Fruit fly (Drosophila melanogaster) whole organism, embryonic: ENCODE results near the gene Spt6.
A peak's percentile ranks its signal among the peaks of the same experiment; 100 is the strongest.

ENCODE experiments used
- Awh ChIP-seq: fragments of 200-800 bp; sonication (Bioruptor generic); IDR thresholded peaks from 2 replicates; pipeline ENCODE4, ENCODE4 v1.3.6; 2022; ENCODE audit warnings: missing biosample characterization, missing genetic modification characterization
- CG10274 ChIP-seq: fragments of 200-800 bp; sonication (Bioruptor generic); optimal IDR thresholded peaks from 3 replicates; lab custom pipeline; 2017; ENCODE audit warnings: missing biosample characterization, mild to moderate bottlenecking, missing genetic modification characterization
- CG10543 ChIP-seq: fragments of 200-800 bp; sonication (Bioruptor generic); optimal IDR thresholded peaks from 3 replicates; lab custom pipeline; 2017; ENCODE audit warnings: missing biosample characterization, mild to moderate bottlenecking, missing genetic modification characterization, moderate library complexity
- CG10979 ChIP-seq: fragments of 200-800 bp; sonication (Bioruptor generic); optimal IDR thresholded peaks from 2 replicates; lab custom pipeline; 2018; ENCODE audit warnings: missing biosample characterization, mild to moderate bottlenecking, missing genetic modification characterization, moderate library complexity
- CG11456 ChIP-seq: fragments of 200-800 bp; sonication (Bioruptor generic); IDR thresholded peaks from 3 replicates; pipeline ENCODE4 v1.3.6; 2022; ENCODE audit warnings: missing biosample characterization, missing genetic modification characterization
- CG12155 ChIP-seq: fragments of 200-800 bp; sonication (Bioruptor generic); optimal IDR thresholded peaks from 3 replicates; lab custom pipeline; 2016; ENCODE audit warnings: missing biosample characterization, missing genetic modification characterization
- CG12219 ChIP-seq: fragments of 200-800 bp; sonication (Bioruptor generic); optimal IDR thresholded peaks from 3 replicates; lab custom pipeline; 2018; ENCODE audit warnings: missing biosample characterization, mild to moderate bottlenecking, missing genetic modification characterization
- CG14014 ChIP-seq: fragments of 200-800 bp; sonication (Bioruptor generic); IDR thresholded peaks from 2 replicates; pipeline ENCODE4 v1.3.6; 2022; ENCODE audit warnings: missing biosample characterization, missing genetic modification characterization
- CG15269 ChIP-seq: fragments of 200-800 bp; sonication (Bioruptor generic); optimal IDR thresholded peaks from 2 replicates; lab custom pipeline; 2018; ENCODE audit warnings: missing biosample characterization, mild to moderate bottlenecking, missing genetic modification characterization, moderate library complexity
- CG15601 ChIP-seq: fragments of 200-800 bp; sonication (Bioruptor generic); optimal IDR thresholded peaks from 3 replicates; lab custom pipeline; 2019; ENCODE audit warnings: missing biosample characterization, mild to moderate bottlenecking, missing genetic modification characterization, moderate library complexity
- CG15696 ChIP-seq: fragments of 200-800 bp; sonication (Bioruptor generic); optimal IDR thresholded peaks from 2 replicates; lab custom pipeline; 2019; ENCODE audit warnings: missing biosample characterization, mild to moderate bottlenecking, missing genetic modification characterization, moderate library complexity
- CG2120 ChIP-seq: fragments of 200-800 bp; sonication (Bioruptor generic); optimal IDR thresholded peaks from 3 replicates; lab custom pipeline; 2016; ENCODE audit warnings: missing biosample characterization, missing genetic modification characterization
- CG31388 ChIP-seq: fragments of 200-800 bp; sonication (Bioruptor generic); optimal IDR thresholded peaks from 2 replicates; lab custom pipeline; 2016; ENCODE audit warnings: missing biosample characterization, missing genetic modification characterization
- CG4854 ChIP-seq: fragments of 200-800 bp; sonication (Bioruptor generic); optimal IDR thresholded peaks from 2 replicates; lab custom pipeline; 2016; ENCODE audit warnings: missing biosample characterization, missing genetic modification characterization, inconsistent platforms
- CG7372 ChIP-seq: fragments of 200-800 bp; sonication (Bioruptor generic); IDR thresholded peaks from 2 replicates; pipeline ENCODE4 v1.3.6; 2022; ENCODE audit warnings: missing biosample characterization, missing genetic modification characterization
- D19B ChIP-seq: fragments of 200-800 bp; sonication (Bioruptor generic); optimal IDR thresholded peaks from 2 replicates; lab custom pipeline; 2017; ENCODE audit warnings: missing biosample characterization, mild to moderate bottlenecking, missing genetic modification characterization
- Dip3 ChIP-seq: fragments of 200-800 bp; sonication (Bioruptor generic); optimal IDR thresholded peaks from 3 replicates; lab custom pipeline; 2016; ENCODE audit warnings: missing biosample characterization, missing genetic modification characterization
- Dref ChIP-seq: fragments of 200-800 bp; sonication (Bioruptor generic); IDR thresholded peaks from 2 replicates; pipeline ENCODE4 v1.3.6; 2022; ENCODE audit warnings: missing biosample characterization, missing genetic modification characterization
- Drgx ChIP-seq: fragments of 200-800 bp; sonication (Bioruptor generic); IDR thresholded peaks from 2 replicates; pipeline ENCODE4 v1.3.6; 2022; ENCODE audit warnings: missing biosample characterization, missing genetic modification characterization
- Eip74EF ChIP-seq, 2 experiments: fragments of 200-800 bp in 1 of 2; fragments of >200 bp in 1 of 2; sonication (Bioruptor generic) in 1 of 2; optimal IDR thresholded peaks; 2 replicates each; lab custom pipeline; 2017 to 2019; ENCODE audit warnings: missing biosample characterization in 2 of 2, missing genetic modification characterization in 2 of 2, mild to moderate bottlenecking in 1 of 2, moderate library complexity in 1 of 2
- H15 ChIP-seq: fragments of 200-800 bp; sonication (Bioruptor generic); IDR thresholded peaks from 3 replicates; pipeline ENCODE4 v1.3.6; 2022; ENCODE audit warnings: missing biosample characterization, missing genetic modification characterization
- HLH3B ChIP-seq: fragments of 200-800 bp; sonication (Bioruptor generic); IDR thresholded peaks from 2 replicates; pipeline ENCODE4 v1.3.6; 2022; ENCODE audit warnings: missing biosample characterization, missing genetic modification characterization
- Oli ChIP-seq: fragments of 200-800 bp; sonication (Bioruptor generic); optimal IDR thresholded peaks from 2 replicates; lab custom pipeline; 2018; ENCODE audit warnings: missing biosample characterization, mild to moderate bottlenecking, missing genetic modification characterization, moderate library complexity
- Poxn ChIP-seq: fragments of 200-800 bp; sonication (Bioruptor generic); IDR thresholded peaks from 2 replicates; pipeline ENCODE4 v1.3.6; 2022; ENCODE audit warnings: missing biosample characterization, missing genetic modification characterization
- Xbp1 ChIP-seq: fragments of 200-800 bp; sonication (Bioruptor generic); optimal IDR thresholded peaks from 3 replicates; lab custom pipeline; 2016; ENCODE audit warnings: missing biosample characterization, mild to moderate bottlenecking, missing genetic modification characterization
- ac ChIP-seq: fragments of 200-800 bp; sonication (Bioruptor generic); optimal IDR thresholded peaks from 3 replicates; lab custom pipeline; 2017; ENCODE audit warnings: missing biosample characterization, mild to moderate bottlenecking, missing genetic modification characterization
- al ChIP-seq: fragments of 200-800 bp; sonication (Bioruptor generic); IDR thresholded peaks from 2 replicates; pipeline ENCODE4 v1.3.6; 2022; ENCODE audit warnings: missing biosample characterization, missing genetic modification characterization
- ato ChIP-seq: fragments of 200-800 bp; sonication (Bioruptor generic); IDR thresholded peaks from 2 replicates; pipeline ENCODE4 v1.3.6; 2022; ENCODE audit warnings: missing biosample characterization, missing genetic modification characterization; ENCODE audit not compliant: partially characterized antibody
- bab2 ChIP-seq: fragments of 200-800 bp; sonication (Bioruptor generic); optimal IDR thresholded peaks from 2 replicates; lab custom pipeline; 2016; ENCODE audit warnings: missing biosample characterization, missing genetic modification characterization
- btn ChIP-seq: fragments of 200-800 bp; sonication (Bioruptor generic); optimal IDR thresholded peaks from 2 replicates; lab custom pipeline; 2016; ENCODE audit warnings: missing biosample characterization, missing genetic modification characterization
- cato ChIP-seq: fragments of 200-800 bp; sonication (Bioruptor generic); optimal IDR thresholded peaks from 2 replicates; lab custom pipeline; 2016; ENCODE audit warnings: missing biosample characterization, missing genetic modification characterization, borderline replicate concordance
- crol ChIP-seq: fragments of 200-800 bp; sonication (Bioruptor generic); IDR thresholded peaks from 2 replicates; pipeline ENCODE4 v1.3.6; 2022; ENCODE audit warnings: missing biosample characterization, missing genetic modification characterization
- dimm ChIP-seq: fragments of 200-800 bp; sonication (Bioruptor generic); IDR thresholded peaks from 2 replicates; pipeline ENCODE4 v1.3.6; 2022; ENCODE audit warnings: missing biosample characterization, missing genetic modification characterization
- dmrt11E ChIP-seq: fragments of 200-800 bp; sonication (Bioruptor generic); optimal IDR thresholded peaks from 3 replicates; lab custom pipeline; 2018; ENCODE audit warnings: missing biosample characterization, mild to moderate bottlenecking, missing genetic modification characterization, moderate library complexity
- ems ChIP-seq: fragments of 200-800 bp; sonication (Bioruptor generic); optimal IDR thresholded peaks from 3 replicates; lab custom pipeline; 2016; ENCODE audit warnings: missing biosample characterization, missing genetic modification characterization
- ind ChIP-seq: fragments of 200-800 bp; sonication (Bioruptor generic); optimal IDR thresholded peaks from 3 replicates; lab custom pipeline; 2016; ENCODE audit warnings: missing biosample characterization, missing genetic modification characterization
- jigr1 ChIP-seq: fragments of 200-800 bp; sonication (Bioruptor generic); IDR thresholded peaks from 3 replicates; pipeline ENCODE4 v1.3.6; 2022; ENCODE audit warnings: missing biosample characterization, missing genetic modification characterization
- oc ChIP-seq: fragments of 200-800 bp; sonication (Bioruptor generic); optimal IDR thresholded peaks from 2 replicates; lab custom pipeline; 2018; ENCODE audit warnings: missing biosample characterization, mild to moderate bottlenecking, missing genetic modification characterization, moderate library complexity
- onecut ChIP-seq: fragments of 200-800 bp; sonication (Bioruptor generic); IDR thresholded peaks from 2 replicates; pipeline ENCODE4 v1.3.6; 2022; ENCODE audit warnings: missing biosample characterization, missing genetic modification characterization
- pita ChIP-seq: fragments of 200-800 bp; sonication (Bioruptor generic); optimal IDR thresholded peaks from 2 replicates; lab custom pipeline; 2017; ENCODE audit warnings: missing biosample characterization, mild to moderate bottlenecking, missing genetic modification characterization
- sim ChIP-seq: fragments of 200-800 bp; sonication (Bioruptor generic); IDR thresholded peaks from 2 replicates; pipeline ENCODE4 v1.3.6; 2022; ENCODE audit warnings: missing biosample characterization, missing genetic modification characterization
- tap ChIP-seq: fragments of 200-800 bp; optimal IDR thresholded peaks from 3 replicates; lab custom pipeline; 2019; ENCODE audit warnings: missing biosample characterization, mild to moderate bottlenecking, missing genetic modification characterization, moderate library complexity
- tll ChIP-seq, 2 experiments: fragments of 200-800 bp in 1 of 2; fragments of >200 bp in 1 of 2; sonication (Bioruptor generic) in 1 of 2; optimal IDR thresholded peaks; 2 replicates each; lab custom pipeline; 2017 to 2019; ENCODE audit warnings: missing biosample characterization in 2 of 2, missing genetic modification characterization in 2 of 2, mild to moderate bottlenecking in 1 of 2, moderate library complexity in 1 of 2
- toy ChIP-seq: fragments of 200-800 bp; sonication (Bioruptor generic); IDR thresholded peaks from 2 replicates; pipeline ENCODE4 v1.3.6; 2022; ENCODE audit warnings: missing biosample characterization, missing genetic modification characterization
- trh ChIP-seq: fragments of 200-800 bp; sonication (Bioruptor generic); optimal IDR thresholded peaks from 2 replicates; lab custom pipeline; 2016; ENCODE audit warnings: missing biosample characterization, missing genetic modification characterization
- unc-4 ChIP-seq: fragments of 200-800 bp; sonication (Bioruptor generic); IDR thresholded peaks from 2 replicates; pipeline ENCODE4 v1.3.6; 2022; ENCODE audit warnings: missing biosample characterization, missing genetic modification characterization; ENCODE audit not compliant: partially characterized antibody
- unpg ChIP-seq: fragments of 200-800 bp; sonication (Bioruptor generic); optimal IDR thresholded peaks from 3 replicates; lab custom pipeline; 2018; ENCODE audit warnings: missing biosample characterization, mild to moderate bottlenecking, missing genetic modification characterization, moderate library complexity
- wor ChIP-seq: fragments of 200-800 bp; sonication (Bioruptor generic); IDR thresholded peaks from 2 replicates; pipeline ENCODE4 v1.3.6; 2022; ENCODE audit warnings: missing biosample characterization, missing genetic modification characterization
- zen ChIP-seq: fragments of 200-800 bp; sonication (Bioruptor generic); optimal IDR thresholded peaks from 3 replicates; lab custom pipeline; 2018; ENCODE audit warnings: missing biosample characterization, mild to moderate bottlenecking, missing genetic modification characterization, moderate library complexity
- zf30C ChIP-seq: fragments of 200-800 bp; sonication (Bioruptor generic); optimal IDR thresholded peaks from 3 replicates; lab custom pipeline; 2018; ENCODE audit warnings: missing biosample characterization, mild to moderate bottlenecking, missing genetic modification characterization

Gene Spt6

DNA sequence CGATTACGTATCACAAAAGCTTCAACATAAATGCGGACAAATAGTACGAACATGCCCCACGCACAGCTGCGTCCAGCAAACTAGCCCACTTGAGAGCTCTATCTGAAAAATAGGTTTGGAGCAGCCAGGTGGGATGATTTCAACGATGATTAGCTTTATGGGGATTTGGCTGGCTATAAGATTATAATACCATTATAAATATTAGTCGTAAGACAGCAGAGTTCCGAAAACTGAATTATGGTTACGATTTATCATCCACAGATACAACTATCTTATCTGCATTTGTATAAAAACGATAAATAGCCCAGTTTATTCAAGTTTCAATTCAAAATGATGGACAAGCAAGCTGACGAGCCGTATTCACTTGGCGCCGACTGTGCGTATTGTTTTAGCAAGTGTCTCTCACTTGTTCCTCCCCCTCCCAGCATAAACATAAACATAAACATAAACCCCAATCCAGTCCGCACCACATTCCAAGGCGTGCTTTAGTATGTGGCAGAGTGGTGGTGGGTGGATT is 3.9 kb upstream of the Spt6 start (continued):
- TF ChIP-seq pita (GFP tag; lab: Kevin White, UChicago): no peak
- peak; percentile 52; the same call in 1 of the 2 replicates for TF ChIP-seq Drgx (GFP tag; lab: Robert Waterston, UW)
- TF ChIP-seq Xbp1 (GFP tag; lab: Kevin White, UChicago): peak; percentile 60
- no peak for TF ChIP-seq zf30C
- TF ChIP-seq unpg: peak; percentile 75
- peak; percentile 61 for TF ChIP-seq CG4854 (GFP tag; lab: Kevin White, UChicago)
- TF ChIP-seq cato (GFP tag; lab: Kevin White, UChicago): peak; percentile 42
- TF ChIP-seq CG2120 (GFP tag; lab: Kevin White, UChicago): peak; percentile 82
- 0 out of 2 replicates have a peak, but pooled peaks have one; percentile 15 for TF ChIP-seq Poxn (GFP tag; lab: Robert Waterston, UW)
- TF ChIP-seq btn: no peak
- peak; percentile 27 for TF ChIP-seq oc
- peak; percentile 70 for TF ChIP-seq tap (tag; lab: Kevin White, UChicago)
- peak; percentile 69 for TF ChIP-seq CG10979 (tag; lab: Kevin White, UChicago)
- peak; percentile 62 for TF ChIP-seq CG14014 (GFP tag; lab: Robert Waterston, UW)
- peak in 1 of 2 experiments; percentile 82 for TF ChIP-seq Eip74EF (GFP tag; optimal IDR thresholded peaks at IDR 0.05; lab: Kevin White, UChicago)
- TF ChIP-seq CG11456 (GFP tag; lab: Robert Waterston, UW): peak; percentile 71; the same call in 1 of the 3 replicates
- peak; percentile 55 for TF ChIP-seq HLH3B (GFP tag; lab: Robert Waterston, UW)
- peak; percentile 55 for TF ChIP-seq bab2
- TF ChIP-seq Dref (GFP tag; lab: Robert Waterston, UW): no peak
- no peak for TF ChIP-seq tll (GFP tag; optimal IDR thresholded peaks at IDR 0.05; lab: Kevin White, UChicago)
- TF ChIP-seq sim (GFP tag; lab: Robert Waterston, UW): no peak
- no peak for TF ChIP-seq wor (GFP tag; lab: Robert Waterston, UW)
- no peak for TF ChIP-seq ato (GFP tag; lab: Robert Waterston, UW)
- TF ChIP-seq Dip3 (GFP tag; lab: Kevin White, UChicago): peak; percentile 65
- peak; percentile 48 for TF ChIP-seq onecut (GFP tag; lab: Robert Waterston, UW)
- TF ChIP-seq CG7372 (GFP tag; lab: Robert Waterston, UW): peak; percentile 54; the same call in 1 of the 2 replicates
- TF ChIP-seq crol (GFP tag; lab: Robert Waterston, UW): 0 out of 2 replicates have a peak, but pooled peaks have one; percentile 10
- TF ChIP-seq toy: 0 out of 2 replicates have a peak, but pooled peaks have one; percentile 6
- peak; percentile 86 for TF ChIP-seq CG10543 (GFP tag; lab: Kevin White, UChicago)
- TF ChIP-seq unc-4 (GFP tag; lab: Robert Waterston, UW): no peak
- peak; percentile 74 for TF ChIP-seq ems (GFP tag; lab: Kevin White, UChicago)
- peak; percentile 50 for TF ChIP-seq CG31388 (GFP tag; lab: Kevin White, UChicago)
- TF ChIP-seq CG15696 (tag; lab: Kevin White, UChicago): peak; percentile 17
- TF ChIP-seq trh (GFP tag; lab: Kevin White, UChicago): no peak
- TF ChIP-seq Awh (GFP tag; lab: Robert Waterston, UW): 0 out of 2 replicates have a peak, but pooled peaks have one; percentile 9
- peak; percentile 74 for TF ChIP-seq D19B (GFP tag; lab: Kevin White, UChicago)
- TF ChIP-seq CG12155 (GFP tag; lab: Kevin White, UChicago): peak; percentile 50
- TF ChIP-seq al (GFP tag; lab: Robert Waterston, UW): peak; percentile 54; the same call in 1 of the 2 replicates
- peak; percentile 1 for TF ChIP-seq dmrt11E (tag; lab: Kevin White, UChicago)
- TF ChIP-seq ind (GFP tag; lab: Kevin White, UChicago): peak; percentile 73
- peak; percentile 23 for TF ChIP-seq CG15601
- TF ChIP-seq Oli: peak; percentile 84
- TF ChIP-seq dimm (GFP tag; lab: Robert Waterston, UW): no peak
- peak; percentile 85 for TF ChIP-seq CG15269 (tag; lab: Kevin White, UChicago)
- 0 out of 3 replicates have a peak, but pooled peaks have one; percentile 20 for TF ChIP-seq jigr1 (GFP tag; lab: Robert Waterston, UW)
- TF ChIP-seq ac (GFP tag; lab: Kevin White, UChicago): no peak
- peak; percentile 72 for TF ChIP-seq CG10274
- peak; percentile 83 for TF ChIP-seq CG12219 (GFP tag; lab: Kevin White, UChicago)
- no peak for TF ChIP-seq H15 (GFP tag; lab: Robert Waterston, UW)
- TF ChIP-seq zen (tag; lab: Kevin White, UChicago): peak; percentile 34
